Fruit fly (Drosophila melanogaster): ENCODE data around the gene CG9691.

DNA sequence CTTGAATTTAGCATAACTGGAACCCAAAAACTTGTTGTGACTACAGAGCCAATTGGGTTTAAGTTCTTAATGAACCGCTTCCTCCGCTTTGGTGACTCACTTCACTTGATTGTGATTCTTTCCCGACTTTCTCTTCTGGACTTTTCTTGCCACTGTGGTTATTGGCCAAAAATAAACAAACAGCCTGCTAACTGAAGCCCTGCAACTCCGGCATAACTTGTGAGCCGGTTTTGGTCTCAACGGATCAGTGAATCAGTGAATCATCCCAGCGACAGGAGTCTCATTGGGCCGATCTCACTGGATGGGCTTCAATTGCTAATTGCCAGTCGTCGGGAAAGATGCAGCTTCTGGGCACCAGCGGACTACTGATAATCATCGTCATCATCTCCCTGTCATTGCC, 1.3 kb upstream of the CG9691 start:
- TF ChIP-seq CG7101 (tag; optimal IDR thresholded peaks at IDR 0.05): no peak
- no peak for TF ChIP-seq Hr96 (GFP tag; optimal IDR thresholded peaks at IDR 0.05)
- TF ChIP-seq Mnt (GFP tag; optimal IDR thresholded peaks at IDR 0.05): no peak
- no peak for TF ChIP-seq CG33017 (tag; optimal IDR thresholded peaks at IDR 0.05)
- no peak for TF ChIP-seq CG12768 (GFP tag; optimal IDR thresholded peaks at IDR 0.05)
